Fruit fly (Drosophila melanogaster) whole organism, embryonic: ENCODE data around the gene nol.

Experiments used
- ATbp ChIP-seq: fragments of 200-800 bp; sonication (Bioruptor generic); optimal IDR thresholded peaks from 2 replicates; lab custom pipeline; 2017; ENCODE audit warnings: missing biosample characterization, mild to moderate bottlenecking, missing genetic modification characterization, missing genetic modification reagents
- CG10979 ChIP-seq: fragments of 200-800 bp; sonication (Bioruptor generic); optimal IDR thresholded peaks from 2 replicates; lab custom pipeline; 2018; ENCODE audit warnings: missing biosample characterization, mild to moderate bottlenecking, missing genetic modification characterization, moderate library complexity
- CG11723 ChIP-seq: fragments of 200-800 bp; sonication (Bioruptor generic); optimal IDR thresholded peaks from 2 replicates; lab custom pipeline; 2017; ENCODE audit warnings: missing biosample characterization, mild to moderate bottlenecking, missing genetic modification characterization
- CG1603 ChIP-seq: fragments of 200-800 bp; sonication (Bioruptor generic); optimal IDR thresholded peaks from 2 replicates; lab custom pipeline; 2019; ENCODE audit warnings: missing biosample characterization, mild to moderate bottlenecking, missing genetic modification characterization, moderate library complexity
- CG1647 ChIP-seq: fragments of 200-800 bp; sonication (Bioruptor generic); optimal IDR thresholded peaks from 3 replicates; lab custom pipeline; 2016; ENCODE audit warnings: missing biosample characterization, missing genetic modification characterization
- CG4617 ChIP-seq: fragments of 200-800 bp; sonication (Bioruptor generic); optimal IDR thresholded peaks from 3 replicates; lab custom pipeline; 2016; ENCODE audit warnings: missing biosample characterization, missing genetic modification characterization, borderline replicate concordance
- CG5180 ChIP-seq: fragments of 200-800 bp; sonication (Bioruptor generic); optimal IDR thresholded peaks from 3 replicates; lab custom pipeline; 2017; ENCODE audit warnings: missing biosample characterization, missing genetic modification characterization, mild to moderate bottlenecking, moderate library complexity, missing genetic modification reagents
- CG6175 ChIP-seq: fragments of 200-800 bp; sonication (Bioruptor generic); IDR thresholded peaks from 3 replicates; pipeline ENCODE4 v1.3.6; 2022; ENCODE audit warnings: missing biosample characterization, missing genetic modification characterization
- CG6813 ChIP-seq: fragments of 200-800 bp; sonication (Bioruptor generic); optimal IDR thresholded peaks from 2 replicates; lab custom pipeline; 2017; ENCODE audit warnings: missing biosample characterization, missing genetic modification characterization, mild to moderate bottlenecking, moderate library complexity, missing genetic modification reagents
- CG7987 ChIP-seq: fragments of 200-800 bp; sonication (Bioruptor generic); optimal IDR thresholded peaks from 2 replicates; lab custom pipeline; 2018; ENCODE audit warnings: missing biosample characterization, mild to moderate bottlenecking, missing genetic modification characterization, moderate library complexity
- D19B ChIP-seq: fragments of 200-800 bp; sonication (Bioruptor generic); optimal IDR thresholded peaks from 2 replicates; lab custom pipeline; 2017; ENCODE audit warnings: missing biosample characterization, mild to moderate bottlenecking, missing genetic modification characterization
- Dll ChIP-seq: fragments of 200-800 bp; sonication (Bioruptor generic); IDR thresholded peaks from 4 replicates; pipeline ENCODE4 v1.3.6; 2022; ENCODE audit warnings: missing biosample characterization, missing genetic modification characterization; ENCODE audit not compliant: partially characterized antibody
- Dref ChIP-seq: fragments of 200-800 bp; sonication (Bioruptor generic); IDR thresholded peaks from 2 replicates; pipeline ENCODE4 v1.3.6; 2022; ENCODE audit warnings: missing biosample characterization, missing genetic modification characterization
- Drgx ChIP-seq: fragments of 200-800 bp; sonication (Bioruptor generic); IDR thresholded peaks from 2 replicates; pipeline ENCODE4 v1.3.6; 2022; ENCODE audit warnings: missing biosample characterization, missing genetic modification characterization
- E2f2 ChIP-seq: fragments of 200-800 bp; sonication (Bioruptor generic); IDR thresholded peaks from 2 replicates; pipeline ENCODE4 v1.3.6; 2022; ENCODE audit warnings: missing biosample characterization, missing genetic modification characterization
- Fer3 ChIP-seq: fragments of 200-800 bp; sonication (Bioruptor generic); optimal IDR thresholded peaks from 2 replicates; lab custom pipeline; 2018; ENCODE audit warnings: missing biosample characterization, mild to moderate bottlenecking, missing genetic modification characterization, moderate library complexity
- GATAe ChIP-seq: fragments of 200-800 bp; sonication (Bioruptor generic); conservative IDR thresholded peaks from 2 replicates; pipeline ENCODE4 v1.3.6; 2022; ENCODE audit warnings: missing biosample characterization, missing genetic modification characterization
- NC2α ChIP-seq: fragments of 200-800 bp; sonication (Bioruptor generic); optimal IDR thresholded peaks from 2 replicates; lab custom pipeline; 2016; ENCODE audit warnings: missing biosample characterization, missing genetic modification characterization
- Nf-YA ChIP-seq: fragments of 200-800 bp; sonication (Bioruptor generic); IDR thresholded peaks from 2 replicates; pipeline ENCODE4 v1.3.6; 2022; ENCODE audit warnings: missing biosample characterization, missing genetic modification characterization
- NfI ChIP-seq: fragments of 200-800 bp; sonication (Bioruptor generic); optimal IDR thresholded peaks from 3 replicates; lab custom pipeline; 2018; ENCODE audit warnings: missing biosample characterization, mild to moderate bottlenecking, missing genetic modification characterization, moderate library complexity
- Ptx1 ChIP-seq: fragments of 200-800 bp; sonication (Bioruptor generic); IDR thresholded peaks from 2 replicates; pipeline ENCODE4 v1.3.6; 2022; ENCODE audit warnings: missing biosample characterization, missing genetic modification characterization
- Side ChIP-seq: fragments of 200-800 bp; sonication (Bioruptor generic); optimal IDR thresholded peaks from 2 replicates; lab custom pipeline; 2016; ENCODE audit warnings: missing biosample characterization, missing genetic modification characterization
- Stat92E ChIP-seq, 3 experiments: fragments of >200 bp in 2 of 3; fragments of 200-800 bp in 1 of 3; sonication (Bioruptor generic) in 1 of 3; optimal IDR thresholded peaks; 2 replicates each; lab custom pipeline; 2017 to 2019; ENCODE audit warnings: missing biosample characterization in 3 of 3, missing genetic modification characterization in 3 of 3, mild to moderate bottlenecking in 1 of 3, moderate library complexity in 1 of 3
- ap ChIP-seq: fragments of 200-800 bp; sonication (Bioruptor generic); IDR thresholded peaks from 2 replicates; pipeline ENCODE4 v1.3.6; 2022; ENCODE audit warnings: missing biosample characterization, missing genetic modification characterization
- bbx ChIP-seq: fragments of 200-800 bp; sonication (Bioruptor generic); IDR thresholded peaks from 2 replicates; pipeline ENCODE4 v1.3.6; 2022; ENCODE audit warnings: missing biosample characterization, missing genetic modification characterization; ENCODE audit not compliant: partially characterized antibody
- bsh ChIP-seq, 2 experiments: fragments of 200-800 bp; sonication (Bioruptor generic); optimal IDR thresholded peaks; 2 replicates each; lab custom pipeline; 2017 to 2018; ENCODE audit warnings: mild to moderate bottlenecking in 2 of 2, missing biosample characterization in 2 of 2, missing genetic modification characterization in 2 of 2, moderate library complexity in 1 of 2
- chn ChIP-seq: fragments of 200-800 bp; sonication (Bioruptor generic); optimal IDR thresholded peaks from 2 replicates; lab custom pipeline; 2016; ENCODE audit warnings: missing biosample characterization, missing genetic modification characterization
- crol ChIP-seq: fragments of 200-800 bp; sonication (Bioruptor generic); IDR thresholded peaks from 2 replicates; pipeline ENCODE4 v1.3.6; 2022; ENCODE audit warnings: missing biosample characterization, missing genetic modification characterization
- ems ChIP-seq: fragments of 200-800 bp; sonication (Bioruptor generic); optimal IDR thresholded peaks from 3 replicates; lab custom pipeline; 2016; ENCODE audit warnings: missing biosample characterization, missing genetic modification characterization
- eve ChIP-seq, 2 experiments: fragments of >200 bp; optimal IDR thresholded peaks; 2 replicates each; lab custom pipeline; 2017; ENCODE audit warnings: missing biosample characterization in 2 of 2, missing genetic modification characterization in 2 of 2
- exex ChIP-seq: fragments of 200-800 bp; sonication (Bioruptor generic); optimal IDR thresholded peaks from 4 replicates; lab custom pipeline; 2018; ENCODE audit warnings: missing biosample characterization, mild to moderate bottlenecking, missing genetic modification characterization, moderate library complexity
- gfzf ChIP-seq: fragments of 200-800 bp; sonication (Bioruptor generic); optimal IDR thresholded peaks from 2 replicates; lab custom pipeline; 2016; ENCODE audit warnings: missing biosample characterization, mild to moderate bottlenecking, missing genetic modification characterization, moderate library complexity
- hth ChIP-seq: fragments of >200 bp; optimal IDR thresholded peaks from 2 replicates; lab custom pipeline; 2017; ENCODE audit warnings: inconsistent platforms
- lov ChIP-seq, 2 experiments: fragments of 200-800 bp in 1 of 2; fragments of >200 bp in 1 of 2; sonication (Bioruptor generic) in 1 of 2; IDR thresholded peaks in 1 of 2; optimal IDR thresholded peaks in 1 of 2; 2 replicates in 1 of 2; 3 replicates in 1 of 2; pipeline versions ENCODE4 v1.3.6 to Lab custom; 2017 to 2022; ENCODE audit warnings: missing biosample characterization in 1 of 2, missing genetic modification characterization in 1 of 2
- mld ChIP-seq: fragments of 200-800 bp; sonication (Bioruptor generic); IDR thresholded peaks from 3 replicates; pipeline ENCODE4 v1.3.6; 2022; ENCODE audit warnings: missing biosample characterization, missing genetic modification characterization; ENCODE audit not compliant: partially characterized antibody
- sc ChIP-seq, 3 experiments: fragments of >200 bp in 2 of 3; fragments of 200-800 bp in 1 of 3; sonication (Bioruptor generic) in 1 of 3; optimal IDR thresholded peaks; 2 replicates in 2 of 3; 3 replicates in 1 of 3; lab custom pipeline; 2017; ENCODE audit warnings: mild to moderate bottlenecking in 1 of 3, missing biosample characterization in 1 of 3, missing genetic modification characterization in 1 of 3, missing genetic modification reagents in 1 of 3
- tna ChIP-seq: fragments of 200-800 bp; sonication (Bioruptor generic); IDR thresholded peaks from 2 replicates; pipeline ENCODE4 v1.3.6; 2022; ENCODE audit warnings: missing biosample characterization, missing genetic modification characterization; ENCODE audit not compliant: partially characterized antibody
- tx ChIP-seq: fragments of 200-800 bp; sonication (Bioruptor generic); optimal IDR thresholded peaks from 2 replicates; lab custom pipeline; 2016; ENCODE audit warnings: missing biosample characterization, missing genetic modification characterization

Gene nol

DNA sequence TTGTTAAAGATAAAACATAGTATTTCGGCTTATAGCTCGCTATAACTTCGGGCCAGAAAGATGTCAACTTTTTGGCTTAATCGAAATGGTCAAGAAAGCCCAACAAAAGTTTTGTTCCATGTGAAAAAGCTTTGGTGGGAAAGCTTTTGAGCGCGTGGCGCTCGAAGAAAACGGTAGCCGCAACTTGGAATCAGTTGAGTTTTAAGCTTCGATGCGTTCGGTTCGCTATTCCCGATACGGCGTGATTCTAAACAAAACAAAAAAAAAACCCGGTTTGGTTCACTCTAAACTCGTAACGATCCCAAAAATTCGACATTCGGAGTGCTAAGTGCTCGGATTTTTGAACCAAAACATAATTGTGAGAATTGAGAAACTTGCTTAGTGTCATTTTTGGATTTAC is 5.2 kb downstream of the nol start, which contains the start of gene IRSp53 (continued):
- TF ChIP-seq Side (GFP tag; lab: Kevin White, UChicago) = no peak
- TF ChIP-seq tna (GFP tag; lab: Robert Waterston, UW) = peak; percentile 38; the same call in 1 of the 2 replicates
- TF ChIP-seq mld = no peak
- TF ChIP-seq ATbp (GFP tag; lab: Kevin White, UChicago) = no peak
- no peak for TF ChIP-seq CG10979 (tag; lab: Kevin White, UChicago)
- no peak for TF ChIP-seq lov (optimal IDR thresholded peaks at IDR 0.05; lab: Kevin White, UChicago)
- no peak for TF ChIP-seq lov (GFP tag; IDR thresholded peaks at IDR 0.05; lab: Robert Waterston, UW)
- no peak for TF ChIP-seq tx (GFP tag; lab: Kevin White, UChicago)
- TF ChIP-seq CG7987 (GFP tag; lab: Kevin White, UChicago) = peak; percentile 1
- TF ChIP-seq Stat92E (GFP tag; optimal IDR thresholded peaks at IDR 0.05; lab: Kevin White, UChicago) = no peak
- TF ChIP-seq crol = no peak

DNA sequence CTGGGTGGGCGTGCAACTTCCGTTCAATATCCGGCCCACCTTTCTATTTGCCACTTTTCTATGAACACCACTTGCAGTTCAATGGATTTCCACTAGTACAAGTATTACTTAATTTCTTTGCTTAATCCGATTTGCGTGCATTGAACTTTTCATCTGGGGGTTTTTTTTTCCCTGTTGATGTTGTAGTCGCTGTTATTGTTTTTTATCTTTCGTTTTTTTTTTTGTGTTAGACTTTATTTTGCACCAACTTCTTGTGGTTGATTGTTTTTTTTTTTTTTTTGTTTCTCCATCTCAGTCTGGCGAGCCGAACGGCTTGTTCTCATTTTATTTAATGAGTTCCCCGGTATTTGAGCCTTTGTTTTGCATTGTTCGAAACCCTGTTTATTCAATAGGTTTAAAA is 5.7 kb downstream of the nol start:
- TF ChIP-seq Dref (GFP tag; lab: Robert Waterston, UW) (no peak), exex (tag; lab: Kevin White, UChicago) (no peak), eve (GFP tag; optimal IDR thresholded peaks at IDR 0.05; lab: Kevin White, UChicago) (peak in 1 of 2 experiments; percentile 62), bsh (GFP tag; optimal IDR thresholded peaks at IDR 0.05; lab: Kevin White, UChicago) (peak in 1 of 2 experiments; percentile 2), hth (lab: Kevin White, UChicago) (no peak), Nf-YA (GFP tag; lab: Robert Waterston, UW) (no peak)

DNA sequence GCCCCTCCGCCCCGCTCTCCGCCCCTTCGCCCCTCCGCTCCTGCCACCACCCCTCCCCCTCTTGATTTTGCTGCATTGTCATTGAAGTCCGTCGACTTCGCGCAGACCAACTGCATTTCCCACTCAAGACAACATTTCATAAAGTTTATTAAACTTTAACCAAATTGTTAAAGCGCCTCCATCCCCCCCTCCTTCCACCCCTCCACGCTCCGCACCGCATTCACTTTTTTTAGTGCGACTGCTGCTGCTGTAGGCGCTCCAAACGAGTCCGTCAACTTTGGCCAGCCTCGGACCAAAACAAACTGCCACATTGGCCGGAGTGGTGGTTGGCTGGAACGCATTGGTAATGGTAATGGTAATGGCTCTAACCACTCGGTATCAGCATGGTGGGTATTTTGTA is 8.2 kb downstream of the nol start:
- TF ChIP-seq CG4617 (GFP tag; lab: Kevin White, UChicago) (no peak), bbx (GFP tag; lab: Robert Waterston, UW) (0 out of 2 replicates have a peak, but pooled peaks have one; percentile 17), sc (optimal IDR thresholded peaks at IDR 0.05; lab: Kevin White, UChicago) (no peak), sc (GFP tag; optimal IDR thresholded peaks at IDR 0.05; lab: Kevin White, UChicago) (no peak), ap (GFP tag; lab: Robert Waterston, UW) (no peak), CG1603 (tag; lab: Kevin White, UChicago) (no peak), mld (no peak), Fer3 (tag; lab: Kevin White, UChicago) (no peak), D19B (GFP tag; lab: Kevin White, UChicago) (no peak), Dll (GFP tag; lab: Robert Waterston, UW) (no peak), ems (GFP tag; lab: Kevin White, UChicago) (no peak), Ptx1 (no peak), CG11723 (GFP tag; lab: Kevin White, UChicago) (no peak), CG6813 (GFP tag; lab: Kevin White, UChicago) (no peak), CG6175 (GFP tag; lab: Robert Waterston, UW) (no peak), CG1647 (GFP tag; lab: Kevin White, UChicago) (no peak), CG5180 (GFP tag; lab: Kevin White, UChicago) (no peak), Drgx (0 out of 2 replicates have a peak, but pooled peaks have one; percentile 17), GATAe (GFP tag; lab: Robert Waterston, UW) (no peak), crol (peak; percentile 78), gfzf (no peak), NfI (GFP tag; lab: Kevin White, UChicago) (no peak), chn (GFP tag; lab: Kevin White, UChicago) (no peak), NC2α (GFP tag; lab: Kevin White, UChicago) (no peak), E2f2 (GFP tag; lab: Robert Waterston, UW) (no peak)
